Fruit fly (Drosophila melanogaster) whole organism, embryonic: ENCODE data around the gene CG11370.

Experiments
- Adf1 ChIP-seq: fragments of 200-800 bp; sonication (Bioruptor generic); IDR thresholded peaks from 2 replicates; pipeline ENCODE4 v1.3.6; 2022; ENCODE audit warnings: missing biosample characterization, missing genetic modification characterization
- CG10565 ChIP-seq: fragments of 200-800 bp; sonication (Bioruptor generic); optimal IDR thresholded peaks from 3 replicates; lab custom pipeline; 2016; ENCODE audit warnings: missing biosample characterization, mild to moderate bottlenecking, missing genetic modification characterization
- CG11695 ChIP-seq: fragments of 200-800 bp; sonication (Bioruptor generic); IDR thresholded peaks from 3 replicates; pipeline ENCODE4 v1.3.6; 2022; ENCODE audit warnings: missing biosample characterization, missing genetic modification characterization
- CG11696 ChIP-seq: fragments of 200-800 bp; sonication (Bioruptor generic); IDR thresholded peaks from 2 replicates; pipeline ENCODE4 v1.3.6; 2022; ENCODE audit warnings: missing biosample characterization, missing genetic modification characterization
- CG12071 ChIP-seq: fragments of 200-800 bp; sonication (Bioruptor generic); optimal IDR thresholded peaks from 3 replicates; lab custom pipeline; 2018; ENCODE audit warnings: missing biosample characterization, mild to moderate bottlenecking, missing genetic modification characterization
- CG14710 ChIP-seq: fragments of 200-800 bp; sonication (Bioruptor generic); optimal IDR thresholded peaks from 3 replicates; lab custom pipeline; 2019; ENCODE audit warnings: missing biosample characterization, mild to moderate bottlenecking, missing genetic modification characterization, moderate library complexity
- CG15073 ChIP-seq: fragments of 200-800 bp; sonication (Bioruptor generic); optimal IDR thresholded peaks from 2 replicates; lab custom pipeline; 2016; ENCODE audit warnings: missing biosample characterization, missing genetic modification characterization
- CG1603 ChIP-seq: fragments of 200-800 bp; sonication (Bioruptor generic); optimal IDR thresholded peaks from 2 replicates; lab custom pipeline; 2019; ENCODE audit warnings: missing biosample characterization, mild to moderate bottlenecking, missing genetic modification characterization, moderate library complexity
- CG1792 ChIP-seq: fragments of 200-800 bp; sonication (Bioruptor generic); optimal IDR thresholded peaks from 2 replicates; lab custom pipeline; 2016; ENCODE audit warnings: missing biosample characterization, missing genetic modification characterization
- CG18262 ChIP-seq: fragments of 200-800 bp; optimal IDR thresholded peaks from 3 replicates; lab custom pipeline; 2019; ENCODE audit warnings: missing biosample characterization, mild to moderate bottlenecking, missing genetic modification characterization, moderate library complexity
- CG32772 ChIP-seq: fragments of 200-800 bp; sonication (Bioruptor generic); IDR thresholded peaks from 2 replicates; pipeline ENCODE4 v1.3.6; 2022; ENCODE audit warnings: missing biosample characterization, missing genetic modification characterization
- CG3281 ChIP-seq: fragments of 200-800 bp; sonication (Bioruptor generic); optimal IDR thresholded peaks from 3 replicates; lab custom pipeline; 2017; ENCODE audit warnings: missing biosample characterization, mild to moderate bottlenecking, missing genetic modification characterization
- CG34224 ChIP-seq: fragments of 200-800 bp; sonication (Bioruptor generic); IDR thresholded peaks from 3 replicates; pipeline ENCODE4 v1.3.6; 2022; ENCODE audit warnings: missing biosample characterization, missing genetic modification characterization; ENCODE audit not compliant: partially characterized antibody
- CG4360 ChIP-seq: fragments of 200-800 bp; sonication (Bioruptor generic); IDR thresholded peaks from 2 replicates; pipeline ENCODE4 v1.3.6; 2022; ENCODE audit warnings: missing biosample characterization, missing genetic modification characterization
- CG6272 ChIP-seq: fragments of 200-800 bp; sonication (Bioruptor generic); IDR thresholded peaks from 2 replicates; pipeline ENCODE4 v1.3.6; 2022; ENCODE audit warnings: missing biosample characterization, missing genetic modification characterization
- CG6765 ChIP-seq: fragments of 200-800 bp; sonication (Bioruptor generic); optimal IDR thresholded peaks from 3 replicates; lab custom pipeline; 2017; ENCODE audit warnings: missing biosample characterization, mild to moderate bottlenecking, missing genetic modification characterization
- CG9817 ChIP-seq: fragments of 200-800 bp; sonication (Bioruptor generic); optimal IDR thresholded peaks from 2 replicates; lab custom pipeline; 2018; ENCODE audit warnings: missing biosample characterization, mild to moderate bottlenecking, missing genetic modification characterization, moderate library complexity
- D ChIP-seq, 2 experiments: fragments of 200-800 bp in 1 of 2; fragments of >200 bp in 1 of 2; sonication (Bioruptor generic) in 1 of 2; optimal IDR thresholded peaks; 2 replicates in 1 of 2; 3 replicates in 1 of 2; lab custom pipeline; 2017; ENCODE audit warnings: mild to moderate bottlenecking in 1 of 2, missing biosample characterization in 1 of 2, missing genetic modification characterization in 1 of 2, missing genetic modification reagents in 1 of 2
- Doc3 ChIP-seq: fragments of 200-800 bp; sonication (Bioruptor generic); IDR thresholded peaks from 3 replicates; pipeline ENCODE4 v1.3.6; 2022; ENCODE audit warnings: missing biosample characterization, missing genetic modification characterization; ENCODE audit not compliant: partially characterized antibody
- Eip74EF ChIP-seq, 2 experiments: fragments of 200-800 bp in 1 of 2; fragments of >200 bp in 1 of 2; sonication (Bioruptor generic) in 1 of 2; optimal IDR thresholded peaks; 2 replicates each; lab custom pipeline; 2017 to 2019; ENCODE audit warnings: missing biosample characterization in 2 of 2, missing genetic modification characterization in 2 of 2, mild to moderate bottlenecking in 1 of 2, moderate library complexity in 1 of 2
- Gsc ChIP-seq: fragments of 200-800 bp; sonication (Bioruptor generic); IDR thresholded peaks from 2 replicates; pipeline ENCODE4 v1.3.6; 2022; ENCODE audit warnings: missing biosample characterization, missing genetic modification characterization
- H2.0 ChIP-seq: fragments of 200-800 bp; sonication (Bioruptor generic); IDR thresholded peaks from 2 replicates; pipeline ENCODE4 v1.3.6; 2022; ENCODE audit warnings: missing biosample characterization, missing genetic modification characterization
- HLHmδ ChIP-seq: fragments of 200-800 bp; sonication (Bioruptor generic); optimal IDR thresholded peaks from 2 replicates; lab custom pipeline; 2018; ENCODE audit warnings: missing biosample characterization, mild to moderate bottlenecking, missing genetic modification characterization, moderate library complexity
- Hey ChIP-seq: fragments of 200-800 bp; sonication (Bioruptor generic); optimal IDR thresholded peaks from 3 replicates; lab custom pipeline; 2018; ENCODE audit warnings: missing biosample characterization, mild to moderate bottlenecking, missing genetic modification characterization
- Lhr ChIP-seq: fragments of 200-800 bp; sonication (Bioruptor generic); optimal IDR thresholded peaks from 3 replicates; lab custom pipeline; 2017; ENCODE audit warnings: mild to moderate bottlenecking, missing biosample characterization, missing genetic modification reagents, missing genetic modification characterization
- Lim3 ChIP-seq: fragments of 200-800 bp; sonication (Bioruptor generic); IDR thresholded peaks from 2 replicates; pipeline ENCODE4 v1.3.6; 2022; ENCODE audit warnings: missing biosample characterization, missing genetic modification characterization
- NfI ChIP-seq: fragments of 200-800 bp; sonication (Bioruptor generic); optimal IDR thresholded peaks from 3 replicates; lab custom pipeline; 2018; ENCODE audit warnings: missing biosample characterization, mild to moderate bottlenecking, missing genetic modification characterization, moderate library complexity
- Scr ChIP-seq: fragments of 200-800 bp; sonication (Bioruptor generic); IDR thresholded peaks from 2 replicates; pipeline ENCODE4 v1.3.6; 2022; ENCODE audit warnings: missing biosample characterization, missing genetic modification characterization; ENCODE audit not compliant: partially characterized antibody
- ash1 ChIP-seq: fragments of 200-800 bp; sonication (Bioruptor generic); optimal IDR thresholded peaks from 2 replicates; lab custom pipeline; 2018; ENCODE audit warnings: missing biosample characterization, mild to moderate bottlenecking, missing genetic modification characterization
- bab2 ChIP-seq: fragments of 200-800 bp; sonication (Bioruptor generic); optimal IDR thresholded peaks from 2 replicates; lab custom pipeline; 2016; ENCODE audit warnings: missing biosample characterization, missing genetic modification characterization
- caup ChIP-seq: fragments of 200-800 bp; sonication (Bioruptor generic); optimal IDR thresholded peaks from 3 replicates; lab custom pipeline; 2017; ENCODE audit warnings: missing biosample characterization, mild to moderate bottlenecking, missing genetic modification characterization, moderate library complexity; ENCODE audit not compliant: severe bottlenecking
- chinmo ChIP-seq: fragments of 200-800 bp; sonication (Bioruptor generic); IDR thresholded peaks from 4 replicates; pipeline ENCODE4 v1.3.6; 2022; ENCODE audit warnings: missing biosample characterization, missing genetic modification characterization; ENCODE audit not compliant: partially characterized antibody
- chn ChIP-seq: fragments of 200-800 bp; sonication (Bioruptor generic); optimal IDR thresholded peaks from 2 replicates; lab custom pipeline; 2016; ENCODE audit warnings: missing biosample characterization, missing genetic modification characterization
- dimm ChIP-seq: fragments of 200-800 bp; sonication (Bioruptor generic); IDR thresholded peaks from 2 replicates; pipeline ENCODE4 v1.3.6; 2022; ENCODE audit warnings: missing biosample characterization, missing genetic modification characterization
- dm ChIP-seq: fragments of 200-800 bp; sonication (Bioruptor generic); optimal IDR thresholded peaks from 3 replicates; lab custom pipeline; 2016; ENCODE audit warnings: missing biosample characterization, missing genetic modification characterization
- fd64A ChIP-seq: fragments of 200-800 bp; sonication (Bioruptor generic); optimal IDR thresholded peaks from 3 replicates; lab custom pipeline; 2018; ENCODE audit warnings: missing biosample characterization, mild to moderate bottlenecking, missing genetic modification characterization
- luna ChIP-seq: fragments of 200-800 bp; sonication (Bioruptor generic); optimal IDR thresholded peaks from 2 replicates; lab custom pipeline; 2016; ENCODE audit warnings: missing biosample characterization, missing genetic modification characterization
- nerfin-1 ChIP-seq: fragments of 200-800 bp; sonication (Bioruptor generic); optimal IDR thresholded peaks from 3 replicates; lab custom pipeline; 2019; ENCODE audit warnings: missing biosample characterization, mild to moderate bottlenecking, missing genetic modification characterization, moderate library complexity
- nerfin-2 ChIP-seq: fragments of 200-800 bp; sonication (Bioruptor generic); IDR thresholded peaks from 2 replicates; pipeline ENCODE4 v1.3.6; 2022; ENCODE audit warnings: missing biosample characterization, missing genetic modification characterization; ENCODE audit not compliant: partially characterized antibody
- pita ChIP-seq: fragments of 200-800 bp; sonication (Bioruptor generic); optimal IDR thresholded peaks from 2 replicates; lab custom pipeline; 2017; ENCODE audit warnings: missing biosample characterization, mild to moderate bottlenecking, missing genetic modification characterization
- prd ChIP-seq, 3 experiments: fragments of >200 bp in 2 of 3; fragments of 200-800 bp in 1 of 3; sonication (Bioruptor generic) in 1 of 3; optimal IDR thresholded peaks in 2 of 3; IDR thresholded peaks in 1 of 3; 2 replicates in 2 of 3; 3 replicates in 1 of 3; pipeline versions ENCODE4 v1.3.6 to Lab custom; 2017 to 2022; ENCODE audit warnings: missing biosample characterization in 1 of 3, missing genetic modification characterization in 1 of 3
- rib ChIP-seq: fragments of 200-800 bp; sonication (Bioruptor generic); IDR thresholded peaks from 2 replicates; pipeline ENCODE4 v1.3.6; 2022; ENCODE audit warnings: missing biosample characterization, missing genetic modification characterization
- shn ChIP-seq: fragments of 200-800 bp; sonication (Bioruptor generic); optimal IDR thresholded peaks from 3 replicates; lab custom pipeline; 2016; ENCODE audit warnings: missing biosample characterization, missing genetic modification characterization
- sna ChIP-seq: fragments of 200-800 bp; sonication (Bioruptor generic); IDR thresholded peaks from 2 replicates; pipeline ENCODE4 v1.3.6; 2022; ENCODE audit warnings: missing biosample characterization, missing genetic modification characterization; ENCODE audit not compliant: partially characterized antibody
- stc ChIP-seq: fragments of 200-800 bp; sonication (Bioruptor generic); IDR thresholded peaks from 2 replicates; pipeline ENCODE4 v1.3.6; 2022; ENCODE audit warnings: missing biosample characterization, missing genetic modification characterization
- tap ChIP-seq: fragments of 200-800 bp; optimal IDR thresholded peaks from 3 replicates; lab custom pipeline; 2019; ENCODE audit warnings: missing biosample characterization, mild to moderate bottlenecking, missing genetic modification characterization, moderate library complexity
- tna ChIP-seq: fragments of 200-800 bp; sonication (Bioruptor generic); IDR thresholded peaks from 2 replicates; pipeline ENCODE4 v1.3.6; 2022; ENCODE audit warnings: missing biosample characterization, missing genetic modification characterization; ENCODE audit not compliant: partially characterized antibody
- trem ChIP-seq: fragments of 200-800 bp; optimal IDR thresholded peaks from 3 replicates; lab custom pipeline; 2019; ENCODE audit warnings: missing biosample characterization, mild to moderate bottlenecking, missing genetic modification characterization, moderate library complexity

The CG11370 gene

DNA sequence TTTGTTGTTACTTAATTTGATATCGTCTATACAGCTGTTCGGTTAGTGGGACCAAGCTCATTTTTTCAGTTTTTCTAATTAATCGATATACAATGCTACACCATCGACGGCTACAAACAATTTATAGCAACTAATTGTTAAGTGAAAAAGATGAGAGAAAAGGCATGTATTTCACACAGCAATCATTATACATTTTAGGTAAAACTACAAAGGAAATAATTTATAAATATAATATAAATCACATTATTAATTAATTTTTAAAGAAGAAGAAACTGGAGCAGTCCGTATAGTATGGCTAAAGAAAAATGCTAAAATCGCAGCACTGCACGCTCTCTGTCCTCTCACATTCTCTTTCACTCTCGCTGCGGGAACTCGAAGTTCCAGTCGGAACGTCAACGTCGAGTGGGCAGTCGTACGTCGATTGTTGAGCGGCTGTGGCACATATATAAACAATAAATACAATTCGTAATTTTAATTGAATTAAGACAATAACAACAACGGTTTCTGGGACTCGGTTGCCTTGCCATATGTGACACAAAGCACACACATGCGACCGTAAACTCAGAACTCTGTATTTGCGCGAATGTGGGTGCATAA, 15.9 kb downstream of the CG11370 start, which contains the start of the genes CG14450 and CG11367 (continued):
- TF ChIP-seq CG34224 (GFP tag; lab: Robert Waterston, UW), result peak; percentile 18; the same call in 1 of the 3 replicates
- peak; percentile 63 for TF ChIP-seq Adf1 (GFP tag; lab: Robert Waterston, UW)
- no peak for TF ChIP-seq dimm (GFP tag; lab: Robert Waterston, UW)
- TF ChIP-seq bab2 (GFP tag; lab: Kevin White, UChicago), result no peak
- no peak for TF ChIP-seq prd (optimal IDR thresholded peaks at IDR 0.05; lab: Kevin White, UChicago)
- 0 out of 3 replicates have a peak, but pooled peaks have one; percentile 10 for TF ChIP-seq prd (GFP tag; IDR thresholded peaks at IDR 0.05; lab: Robert Waterston, UW)
- TF ChIP-seq CG10565 (GFP tag; lab: Kevin White, UChicago), result no peak
- TF ChIP-seq Scr (GFP tag; lab: Robert Waterston, UW), result peak; percentile 77
- no peak for TF ChIP-seq CG1603 (tag; lab: Kevin White, UChicago)
- no peak for TF ChIP-seq CG32772 (GFP tag; lab: Robert Waterston, UW)
- TF ChIP-seq CG18262 (tag; lab: Kevin White, UChicago), result peak; percentile 48
- no peak for TF ChIP-seq ash1
- 0 out of 2 replicates have a peak, but pooled peaks have one; percentile 33 for TF ChIP-seq nerfin-2 (GFP tag; lab: Robert Waterston, UW)
- TF ChIP-seq stc (GFP tag; lab: Robert Waterston, UW), result peak; percentile 30; the same call in 1 of the 2 replicates
- no peak for TF ChIP-seq luna (GFP tag; lab: Kevin White, UChicago)
- TF ChIP-seq Lim3 (GFP tag; lab: Robert Waterston, UW), result no peak
- peak; percentile 76 for TF ChIP-seq HLHmδ (GFP tag; lab: Kevin White, UChicago)
- no peak for TF ChIP-seq D (optimal IDR thresholded peaks at IDR 0.05; lab: Kevin White, UChicago)
- peak; percentile 21 for TF ChIP-seq D (GFP tag; optimal IDR thresholded peaks at IDR 0.05; lab: Kevin White, UChicago)
- no peak for TF ChIP-seq fd64A (GFP tag; lab: Kevin White, UChicago)
- TF ChIP-seq Eip74EF (GFP tag; optimal IDR thresholded peaks at IDR 0.05; lab: Kevin White, UChicago), result no peak
- TF ChIP-seq CG14710 (tag; lab: Kevin White, UChicago), result peak; percentile 67
- TF ChIP-seq Doc3 (GFP tag; lab: Robert Waterston, UW), result peak; percentile 72
- TF ChIP-seq CG4360 (GFP tag; lab: Robert Waterston, UW), result peak; percentile 27; the same call in 1 of the 2 replicates
- no peak for TF ChIP-seq Hey
- TF ChIP-seq sna, result peak; percentile 78
- TF ChIP-seq dm (GFP tag; lab: Kevin White, UChicago), result no peak
- no peak for TF ChIP-seq CG15073 (GFP tag; lab: Kevin White, UChicago)
- TF ChIP-seq CG6765 (GFP tag; lab: Kevin White, UChicago), result no peak
- TF ChIP-seq CG9817 (tag; lab: Kevin White, UChicago), result peak; percentile 5
- peak; percentile 36; the same call in 1 of the 4 replicates for TF ChIP-seq chinmo (GFP tag; lab: Robert Waterston, UW)
- TF ChIP-seq tap (tag; lab: Kevin White, UChicago), result peak; percentile 19
- TF ChIP-seq CG6272, result no peak
- no peak for TF ChIP-seq CG1792 (GFP tag; lab: Kevin White, UChicago)
- no peak for TF ChIP-seq rib (GFP tag; lab: Robert Waterston, UW)
- TF ChIP-seq Gsc (GFP tag; lab: Robert Waterston, UW), result no peak
- TF ChIP-seq chn (GFP tag; lab: Kevin White, UChicago), result no peak
- no peak for TF ChIP-seq tna (GFP tag; lab: Robert Waterston, UW)
- no peak for TF ChIP-seq CG11695
- TF ChIP-seq Lhr (GFP tag; lab: Kevin White, UChicago), result peak; percentile 8
- no peak for TF ChIP-seq CG12071 (GFP tag; lab: Kevin White, UChicago)
- TF ChIP-seq caup (GFP tag; lab: Kevin White, UChicago), result peak; percentile 26
- TF ChIP-seq shn (GFP tag; lab: Kevin White, UChicago), result no peak
- peak; percentile 5 for TF ChIP-seq NfI (GFP tag; lab: Kevin White, UChicago)
- TF ChIP-seq CG3281, result no peak
- peak; percentile 81 for TF ChIP-seq trem
- peak; percentile 35 for TF ChIP-seq nerfin-1 (tag; lab: Kevin White, UChicago)
- TF ChIP-seq CG11696 (GFP tag; lab: Robert Waterston, UW), result no peak
- TF ChIP-seq pita (GFP tag; lab: Kevin White, UChicago), result no peak
- TF ChIP-seq H2.0 (GFP tag; lab: Robert Waterston, UW), result no peak
